Worm (Caenorhabditis elegans) whole organism, L2 larva: ENCODE measurements around the gene F42A9.9.

Experiments used
- C34F6.9 ChIP-seq: fragments of 150-350 bp; optimal IDR thresholded peaks from 2 replicates; lab custom pipeline; 2014; ENCODE audit warnings: missing biosample characterization, missing genetic modification characterization
- F13H6.1 ChIP-seq: sonication (generic microtip); optimal IDR thresholded peaks from 2 replicates; lab custom pipeline; 2016; ENCODE audit warnings: missing genetic modification characterization, missing compliant biosample characterization
- Y55F3AM.14 ChIP-seq: fragments of 200-800 bp; sonication (Bioruptor generic); optimal IDR thresholded peaks from 2 replicates; lab custom pipeline; 2018; ENCODE audit warnings: mild to moderate bottlenecking, missing genetic modification characterization, missing compliant biosample characterization
- ZK546.5 ChIP-seq: sonication (generic microtip); optimal IDR thresholded peaks from 2 replicates; lab custom pipeline; 2017; ENCODE audit warnings: missing biosample characterization, missing genetic modification characterization
- ama-1 ChIP-seq: fragments of 150-350 bp; optimal IDR thresholded peaks from 2 replicates; lab custom pipeline; 2018; ENCODE audit warnings: inconsistent platforms
- blmp-1 ChIP-seq: sonication (generic microtip); optimal IDR thresholded peaks from 2 replicates; lab custom pipeline; 2017; ENCODE audit warnings: missing genetic modification characterization, mild to moderate bottlenecking, missing compliant biosample characterization, antibody characterized with exemption, moderate library complexity; ENCODE audit not compliant: insufficient read depth
- ceh-16 ChIP-seq: fragments of 150-350 bp; optimal IDR thresholded peaks from 2 replicates; lab custom pipeline; 2014; ENCODE audit warnings: missing biosample characterization, missing genetic modification characterization
- dmd-4 ChIP-seq: sonication (generic microtip); optimal IDR thresholded peaks from 2 replicates; lab custom pipeline; 2017; ENCODE audit warnings: missing biosample characterization, missing genetic modification characterization
- elt-1 ChIP-seq: fragments of 150-350 bp; optimal IDR thresholded peaks from 2 replicates; lab custom pipeline; 2014; ENCODE audit warnings: missing biosample characterization, missing genetic modification characterization
- elt-3 ChIP-seq: sonication (generic microtip); optimal IDR thresholded peaks from 2 replicates; lab custom pipeline; 2017; ENCODE audit warnings: missing biosample characterization, missing genetic modification characterization
- fos-1 ChIP-seq: fragments of 150-350 bp; optimal IDR thresholded peaks from 2 replicates; lab custom pipeline; 2014; ENCODE audit warnings: missing biosample characterization, missing genetic modification characterization
- gmeb-1 ChIP-seq: fragments of 150-350 bp; optimal IDR thresholded peaks from 2 replicates; lab custom pipeline; 2014; ENCODE audit warnings: missing biosample characterization, missing genetic modification characterization
- lin-11 ChIP-seq: fragments of 150-350 bp; sonication (generic microtip); optimal IDR thresholded peaks from 2 replicates; lab custom pipeline; 2014; ENCODE audit warnings: missing biosample characterization, missing genetic modification characterization, inconsistent platforms, mixed read lengths
- lin-13 ChIP-seq: fragments of 150-350 bp; optimal IDR thresholded peaks from 2 replicates; lab custom pipeline; 2014; ENCODE audit warnings: missing biosample characterization, missing genetic modification reagents, missing genetic modification characterization
- lin-39 ChIP-seq: fragments of 150-350 bp; optimal IDR thresholded peaks from 2 replicates; lab custom pipeline; 2014; ENCODE audit warnings: missing biosample characterization, missing genetic modification reagents, missing genetic modification characterization
- lsy-2 ChIP-seq, 2 experiments: fragments of 150-350 bp in 1 of 2; sonication (generic microtip) in 1 of 2; optimal IDR thresholded peaks; 2 replicates each; lab custom pipeline; 2014 to 2017; ENCODE audit warnings: missing biosample characterization in 2 of 2, missing genetic modification characterization in 2 of 2
- mab-5 ChIP-seq: fragments of 150-350 bp; optimal IDR thresholded peaks from 2 replicates; lab custom pipeline; 2014; ENCODE audit warnings: missing biosample characterization, missing genetic modification characterization
- mbf-1 ChIP-seq: sonication (generic microtip); optimal IDR thresholded peaks from 2 replicates; lab custom pipeline; 2017; ENCODE audit warnings: missing biosample characterization, missing genetic modification characterization
- mdl-1 ChIP-seq, 2 experiments: fragments of 150-350 bp in 1 of 2; sonication (generic microtip) in 1 of 2; optimal IDR thresholded peaks; 2 replicates each; lab custom pipeline; 2017; ENCODE audit warnings: missing biosample characterization in 2 of 2, missing genetic modification characterization in 2 of 2
- nhr-10 ChIP-seq: sonication (generic microtip); optimal IDR thresholded peaks from 2 replicates; lab custom pipeline; 2017; ENCODE audit warnings: missing biosample characterization, missing genetic modification characterization
- nhr-12 ChIP-seq: fragments of 150-350 bp; optimal IDR thresholded peaks from 2 replicates; lab custom pipeline; 2014; ENCODE audit warnings: missing biosample characterization, missing genetic modification characterization
- nhr-23 ChIP-seq: fragments of 150-350 bp; optimal IDR thresholded peaks from 2 replicates; lab custom pipeline; 2014; ENCODE audit warnings: missing biosample characterization, missing genetic modification reagents, missing genetic modification characterization
- nhr-237 ChIP-seq: fragments of 150-350 bp; optimal IDR thresholded peaks from 2 replicates; lab custom pipeline; 2014; ENCODE audit warnings: missing biosample characterization, missing genetic modification characterization
- nhr-6 ChIP-seq: fragments of 150-350 bp; optimal IDR thresholded peaks from 2 replicates; lab custom pipeline; 2014; ENCODE audit warnings: missing biosample characterization, missing genetic modification characterization
- nhr-77 ChIP-seq: fragments of 150-350 bp; optimal IDR thresholded peaks from 2 replicates; lab custom pipeline; 2014; ENCODE audit warnings: missing biosample characterization, missing genetic modification characterization
- peb-1 ChIP-seq: fragments of 150-350 bp; optimal IDR thresholded peaks from 2 replicates; lab custom pipeline; 2014; ENCODE audit warnings: missing biosample characterization, missing genetic modification characterization
- sem-4 ChIP-seq: fragments of 150-350 bp; optimal IDR thresholded peaks from 2 replicates; lab custom pipeline; 2014; ENCODE audit warnings: missing biosample characterization, missing genetic modification reagents, missing genetic modification characterization
- sma-9 ChIP-seq, 2 experiments: fragments of 150-350 bp in 1 of 2; sonication (generic microtip) in 1 of 2; optimal IDR thresholded peaks; 2 replicates each; lab custom pipeline; 2014 to 2016; ENCODE audit warnings: missing genetic modification characterization in 2 of 2, mild to moderate bottlenecking in 1 of 2, missing biosample characterization in 1 of 2, missing compliant biosample characterization in 1 of 2, missing genetic modification reagents in 1 of 2, moderate library complexity in 1 of 2
- snpc-4 ChIP-seq: fragments of 150-350 bp; optimal IDR thresholded peaks from 2 replicates; lab custom pipeline; 2014; ENCODE audit warnings: missing biosample characterization, missing genetic modification characterization
- unc-39 ChIP-seq: fragments of 150-350 bp; optimal IDR thresholded peaks from 2 replicates; lab custom pipeline; 2014; ENCODE audit warnings: missing biosample characterization, missing genetic modification characterization
- unc-55 ChIP-seq: fragments of 150-350 bp; sonication (generic microtip); optimal IDR thresholded peaks from 3 replicates; lab custom pipeline; 2014; ENCODE audit warnings: missing biosample characterization, missing genetic modification reagents, missing genetic modification characterization
- zag-1 ChIP-seq: fragments of 150-350 bp; optimal IDR thresholded peaks from 2 replicates; lab custom pipeline; 2014; ENCODE audit warnings: missing biosample characterization, missing genetic modification characterization
- ztf-1 ChIP-seq: fragments of 200-800 bp; sonication (Bioruptor generic); conservative IDR thresholded peaks from 2 replicates; pipeline ENCODE4 v1.3.6; 2022; ENCODE audit warnings: missing genetic modification characterization, missing compliant biosample characterization
- ztf-4 ChIP-seq: fragments of 150-350 bp; optimal IDR thresholded peaks from 2 replicates; lab custom pipeline; 2014; ENCODE audit warnings: missing biosample characterization, missing genetic modification characterization

Gene F42A9.9

DNA sequence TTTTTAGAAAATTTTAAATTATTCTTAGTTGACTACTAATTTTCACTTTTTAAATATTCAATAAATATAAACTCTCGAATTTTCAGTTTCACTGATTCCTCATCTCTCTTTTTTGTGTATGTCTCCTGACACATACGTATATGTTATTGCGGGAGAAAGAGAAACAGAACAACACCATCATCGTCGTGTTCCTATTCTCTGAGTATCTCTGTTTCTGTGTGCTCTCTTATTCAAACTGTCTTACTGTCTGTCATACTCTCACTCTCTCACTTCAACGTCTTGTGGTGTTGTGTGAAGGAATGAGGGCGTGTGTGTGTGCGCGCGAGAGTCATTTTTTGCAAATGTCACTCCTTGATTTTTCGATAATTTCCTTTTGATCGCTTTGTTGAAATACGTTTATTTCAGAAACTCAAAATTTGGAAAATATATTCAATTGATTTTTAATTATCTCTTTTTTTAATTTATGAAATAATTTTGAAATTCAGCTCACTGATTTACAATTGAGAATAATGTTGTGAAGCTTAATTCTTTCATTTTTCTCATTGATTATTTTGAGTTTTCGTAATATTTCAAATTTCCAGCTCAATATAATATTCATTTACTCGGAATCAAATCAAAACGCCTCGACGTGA lies 18.4 kb downstream of the F42A9.9 start, which contains the start of gene lin-49 (continued):
- no peak for TF ChIP-seq nhr-77 (tag; lab: Kevin White, UChicago)
- TF ChIP-seq C34F6.9 (tag; lab: Kevin White, UChicago), result peak; percentile 90
- TF ChIP-seq zag-1 (tag; lab: Kevin White, UChicago), result no peak
- TF ChIP-seq nhr-237 (tag; lab: Kevin White, UChicago), result no peak
- peak; percentile 15 for TF ChIP-seq gmeb-1 (tag; lab: Kevin White, UChicago)
- TF ChIP-seq elt-1 (tag; lab: Kevin White, UChicago), result no peak
- TF ChIP-seq unc-55, result peak; percentile 79
- TF ChIP-seq nhr-12 (tag; lab: Kevin White, UChicago), result no peak
- no peak for TF ChIP-seq mbf-1 (tag; lab: Kevin White, UChicago)
- TF ChIP-seq lin-39, result no peak
- no peak for TF ChIP-seq mdl-1 (tag; optimal IDR thresholded peaks at IDR 0.05; lab: Kevin White, UChicago)
- TF ChIP-seq nhr-6, result peak; percentile 65
- TF ChIP-seq nhr-10, result no peak
- TF ChIP-seq F13H6.1, result peak; percentile 71
- TF ChIP-seq ztf-1 (GFP tag; lab: Robert Waterston, UW), result no peak

DNA sequence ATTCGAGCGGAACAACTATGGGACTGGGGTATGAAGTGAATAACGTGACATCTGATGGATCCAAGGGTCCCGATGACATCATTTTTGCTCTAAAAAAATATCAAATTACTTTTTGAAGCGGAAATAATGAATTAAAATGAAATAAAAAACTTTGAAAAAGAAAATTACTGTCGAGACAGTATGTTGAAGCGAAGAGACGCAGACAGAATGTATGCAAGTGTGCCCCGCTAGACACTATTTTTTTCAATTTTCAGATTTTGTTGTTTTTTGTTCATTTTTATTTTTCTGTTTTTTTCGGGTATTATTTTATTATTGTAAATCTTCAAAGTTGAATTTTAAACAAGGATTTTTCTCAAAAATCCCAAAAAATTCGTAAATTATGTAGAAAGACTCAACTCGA lies 20.0 kb downstream of the F42A9.9 start, which contains the start of gene F42A9.8:
Gene F42A9.8 (minus strand): TSS at position 88 of the 400 bp plus-strand sequence.
- TF ChIP-seq nhr-12 (tag; lab: Kevin White, UChicago), result no peak
- no peak for TF ChIP-seq ceh-16
- no peak for TF ChIP-seq unc-39 (tag; lab: Kevin White, UChicago)
- no peak for TF ChIP-seq Y55F3AM.14
- no peak for TF ChIP-seq zag-1 (tag; lab: Kevin White, UChicago)
- peak; percentile 46 for TF ChIP-seq unc-55
- TF ChIP-seq lin-11, result no peak
- TF ChIP-seq mab-5 (tag; lab: Kevin White, UChicago), result no peak
- no peak for TF ChIP-seq ztf-4 (tag; lab: Kevin White, UChicago)
- TF ChIP-seq F13H6.1, result no peak
- TF ChIP-seq lsy-2 (tag; optimal IDR thresholded peaks at IDR 0.05; lab: Kevin White, UChicago), result peak in 1 of 2 experiments; percentile 35
- TF ChIP-seq C34F6.9 (tag; lab: Kevin White, UChicago), result peak; percentile 51

ce11 chrIV:8617047-8617446 lies 21.6 kb downstream of the F42A9.9 start, which contains the start of the genes F42A9.7 and F42A9.3:
TSS of gene F42A9.7 (minus strand) at chrIV:8617147.
TSS of gene F42A9.3 (plus strand) at chrIV:8617260.
- TF ChIP-seq lin-39 (no peak), blmp-1 (tag; lab: Kevin White, UChicago) (no peak), nhr-23 (tag; lab: Kevin White, UChicago) (no peak), fos-1 (tag; lab: Kevin White, UChicago) (no peak), zag-1 (tag; lab: Kevin White, UChicago) (no peak), lin-11 (no peak), ZK546.5 (tag; lab: Kevin White, UChicago) (no peak), ama-1 (lab: Kevin White, UChicago) (no peak), nhr-77 (tag; lab: Kevin White, UChicago) (no peak), peb-1 (tag; lab: Kevin White, UChicago) (no peak), unc-55 (no peak), dmd-4 (tag; lab: Kevin White, UChicago) (no peak), snpc-4 (tag; lab: Kevin White, UChicago) (no peak), lin-13 (GFP tag; lab: Kevin White, UChicago) (no peak), sma-9 (GFP tag; optimal IDR thresholded peaks at IDR 0.05; lab: Kevin White, UChicago) (no peak), sma-9 (tag; optimal IDR thresholded peaks at IDR 0.05; lab: Kevin White, UChicago) (no peak), mbf-1 (tag; lab: Kevin White, UChicago) (no peak), nhr-6 (no peak), elt-3 (tag; lab: Kevin White, UChicago) (no peak), sem-4 (tag; lab: Kevin White, UChicago) (no peak)
- TF ChIP-seq, all 48 proteins: peak for 0

ce11 chrIV:8615314-8615713 lies 23.3 kb downstream of the F42A9.9 start:
- TF ChIP-seq unc-39 (tag; lab: Kevin White, UChicago) (no peak), snpc-4 (tag; lab: Kevin White, UChicago) (no peak)
